Fruit fly (Drosophila melanogaster) whole organism: Measurements from ENCODE around the gene CG45491.
"Not testable (repeated sequence)": the region's sequence is repeated elsewhere in the genome, so short reads cannot be mapped to it uniquely, and the experiment has no call there.

ENCODE experiments used
- CG8478 ChIP-seq: fragments of >200 bp; optimal IDR thresholded peaks from 2 replicates; lab custom pipeline; 2018; ENCODE audit warnings: inconsistent platforms
- Dll ChIP-seq: fragments of >200 bp; optimal IDR thresholded peaks from 2 replicates; lab custom pipeline; 2017
- EcR ChIP-seq, 2 experiments: fragments of >200 bp; optimal IDR thresholded peaks; 2 replicates each; lab custom pipeline; 2017; ENCODE audit warnings: missing biosample characterization in 2 of 2, missing genetic modification characterization in 2 of 2, missing genetic modification reagents in 2 of 2
- pan ChIP-seq: fragments of >200 bp; optimal IDR thresholded peaks from 2 replicates; lab custom pipeline; 2017
- psq ChIP-seq: fragments of >200 bp; optimal IDR thresholded peaks from 2 replicates; lab custom pipeline; 2017
- usp ChIP-seq: fragments of >200 bp; optimal IDR thresholded peaks from 2 replicates; lab custom pipeline; 2017; ENCODE audit warnings: missing biosample characterization, missing genetic modification characterization, mixed read lengths

CG45491 gene

DNA sequence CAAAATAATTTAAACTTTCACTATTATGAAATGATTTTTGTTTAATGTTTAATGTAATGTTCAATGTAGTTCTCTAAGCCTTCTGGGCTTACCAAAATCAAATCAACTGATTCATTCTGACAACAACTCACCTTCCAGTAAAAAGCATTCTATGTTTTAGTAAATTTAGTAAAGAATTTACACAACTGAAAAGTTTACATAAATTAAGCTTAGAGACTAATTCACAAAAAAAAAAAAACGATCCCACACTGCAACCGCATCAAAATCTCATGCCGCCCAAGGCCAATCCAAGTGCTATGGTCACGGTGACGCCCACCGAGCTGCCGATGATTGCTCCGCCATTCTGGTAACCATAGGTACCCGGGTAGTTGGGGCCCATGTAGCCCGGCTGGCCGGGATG lies 28.8 kb downstream of the CG45491 start, which contains the start of gene CG45486:
Gene CG45486, minus strand, starts transcription at position 101 of the 400 bp plus-strand sequence.
- not testable (repeated sequence) for TF ChIP-seq CG8478 (lab: Kevin White, UChicago); Dll (lab: Kevin White, UChicago); EcR (GFP tag; optimal IDR thresholded peaks at IDR 0.05; lab: Kevin White, UChicago)

DNA sequence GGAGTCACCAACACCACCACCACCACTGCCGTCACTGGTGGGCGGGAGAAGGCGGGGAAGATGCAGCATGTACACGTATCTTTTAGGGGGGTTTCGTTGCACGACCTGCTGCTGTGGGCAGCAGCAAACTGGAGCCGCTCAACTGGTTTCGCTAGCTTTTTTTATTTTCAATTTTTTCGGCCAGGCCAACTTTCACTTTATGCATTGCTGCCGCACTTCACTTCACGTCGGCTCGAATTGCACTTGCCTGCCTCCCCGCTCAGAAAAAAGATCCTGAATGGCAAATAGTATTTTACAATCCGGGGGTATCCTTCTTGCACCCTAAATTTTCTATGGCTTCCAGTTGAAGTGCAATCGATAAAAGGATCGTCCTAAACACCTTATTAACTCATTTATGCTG lies 38.8 kb downstream of the CG45491 start:
- TF ChIP-seq EcR (GFP tag; optimal IDR thresholded peaks at IDR 0.05; lab: Kevin White, UChicago) (no peak), pan (no peak), usp (GFP tag; lab: Kevin White, UChicago) (no peak), Dll (lab: Kevin White, UChicago) (no peak), CG8478 (lab: Kevin White, UChicago) (no peak), psq (lab: Kevin White, UChicago) (no peak)

DNA sequence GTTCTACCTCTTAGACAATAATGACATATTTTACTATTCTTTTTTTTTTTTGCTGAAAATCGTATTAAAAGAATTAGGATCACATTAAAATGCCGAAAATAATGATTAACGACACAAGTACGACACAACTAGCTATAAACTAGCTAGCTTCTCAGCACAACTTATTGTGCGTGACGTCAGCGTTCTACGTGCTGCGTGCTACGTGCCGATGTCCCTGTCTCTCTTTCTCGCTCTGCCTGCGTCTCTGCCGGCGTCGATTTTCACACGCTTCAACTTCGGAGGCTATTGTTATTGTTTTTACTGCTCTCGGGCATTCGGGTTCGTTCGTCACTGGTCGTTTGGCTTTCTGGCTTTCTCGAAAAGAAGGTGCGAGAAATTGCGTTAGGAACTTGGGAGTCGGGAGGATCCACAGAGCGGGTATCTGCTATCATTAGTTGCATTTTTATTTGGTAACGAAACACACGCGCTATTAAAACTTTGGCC lies 40.8 kb downstream of the CG45491 start:
- TF ChIP-seq CG8478 (lab: Kevin White, UChicago) (no peak), psq (lab: Kevin White, UChicago) (no peak), EcR (GFP tag; optimal IDR thresholded peaks at IDR 0.05; lab: Kevin White, UChicago) (no peak), pan (no peak), Dll (lab: Kevin White, UChicago) (no peak), usp (GFP tag; lab: Kevin White, UChicago) (no peak)

DNA sequence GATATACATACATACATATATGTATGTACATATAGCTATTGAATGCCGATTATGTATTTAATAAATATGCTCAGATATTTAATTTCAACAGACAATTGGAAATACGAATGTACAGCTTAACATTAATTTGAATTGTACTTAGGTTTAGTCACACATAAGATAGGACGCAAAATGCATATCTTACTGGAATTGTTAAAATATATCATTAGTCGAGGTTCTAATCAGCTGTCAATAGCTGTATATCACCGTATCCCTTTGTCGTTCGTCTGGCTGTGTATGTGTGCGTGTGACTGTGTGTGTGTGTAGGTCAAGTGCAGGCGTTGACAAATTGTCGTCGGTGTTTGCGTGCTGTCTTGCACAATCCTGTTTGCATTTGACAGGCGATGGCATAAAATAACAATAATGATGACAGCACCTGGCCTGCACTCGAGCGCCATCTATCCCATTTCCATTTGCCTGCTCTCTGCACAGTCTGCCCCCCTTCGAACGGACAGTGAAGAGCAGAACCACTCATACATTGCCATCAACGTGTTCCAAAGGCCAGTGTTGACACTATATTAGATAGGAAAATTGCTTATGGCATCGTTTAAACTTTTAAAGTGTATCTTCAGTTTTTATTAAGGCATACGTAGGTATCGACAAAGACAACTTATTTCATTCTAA lies 41.3 kb downstream of the CG45491 start:
- TF ChIP-seq EcR (GFP tag; optimal IDR thresholded peaks at IDR 0.05; lab: Kevin White, UChicago) (no peak), Dll (lab: Kevin White, UChicago) (no peak)

DNA sequence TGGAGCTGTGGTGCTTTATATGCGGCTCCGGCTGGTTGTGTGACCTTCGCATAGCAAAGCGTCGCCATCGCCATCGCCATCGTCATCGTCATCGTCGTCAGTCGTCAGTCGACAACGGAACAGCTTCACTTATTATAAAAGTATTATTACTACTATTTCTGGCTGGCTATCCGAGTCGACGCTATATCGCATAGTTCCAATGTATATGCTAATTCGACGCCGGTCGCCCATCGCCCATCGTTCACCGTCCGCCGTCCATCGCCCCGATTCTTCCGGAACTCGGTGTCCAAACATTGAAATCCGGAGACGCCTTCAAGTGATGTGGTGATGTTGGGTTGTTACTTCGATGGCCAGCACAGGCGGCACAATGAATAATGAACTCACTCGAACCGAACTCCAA lies 46.7 kb downstream of the CG45491 start:
- TF ChIP-seq usp (GFP tag; lab: Kevin White, UChicago), result no peak
- TF ChIP-seq CG8478 (lab: Kevin White, UChicago), result no peak
- no peak for TF ChIP-seq pan
- no peak for TF ChIP-seq Dll (lab: Kevin White, UChicago)
- TF ChIP-seq psq (lab: Kevin White, UChicago), result no peak
- no peak for TF ChIP-seq EcR (GFP tag; optimal IDR thresholded peaks at IDR 0.05; lab: Kevin White, UChicago)

DNA sequence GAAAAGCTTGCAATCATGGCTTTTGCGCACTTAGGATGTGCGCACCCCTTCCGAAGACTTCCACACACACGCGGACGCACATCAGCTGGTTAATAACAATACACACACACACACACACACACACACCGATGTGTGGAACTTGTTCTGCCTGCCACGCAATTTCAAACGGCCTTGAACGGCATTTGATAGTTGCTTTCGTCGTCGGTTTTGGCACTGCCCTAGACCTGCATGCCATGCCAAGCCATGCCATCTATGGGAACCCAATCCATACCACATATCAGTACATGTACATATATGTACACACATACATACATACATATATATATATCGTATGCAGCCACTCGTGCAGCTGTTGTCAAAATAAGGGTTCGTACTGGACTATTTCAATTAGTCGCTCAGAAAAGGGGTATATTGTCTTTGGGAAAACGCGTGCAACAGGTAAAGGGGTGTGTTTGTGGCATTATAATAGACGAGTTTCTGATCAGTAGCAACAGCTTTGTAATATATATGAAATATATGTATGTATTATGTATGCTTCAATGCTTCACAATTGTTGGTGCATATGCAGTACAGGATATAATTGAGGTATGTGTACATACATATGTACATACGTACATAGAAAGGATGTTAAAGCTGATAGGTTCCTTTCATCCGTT lies 48.7 kb downstream of the CG45491 start, which contains the start of gene amn:
Gene amn, minus strand, starts transcription at position 51 of the 656 bp plus-strand sequence.
- TF ChIP-seq CG8478 (lab: Kevin White, UChicago) (no peak), Dll (lab: Kevin White, UChicago) (no peak), EcR (GFP tag; optimal IDR thresholded peaks at IDR 0.05; lab: Kevin White, UChicago) (no peak), psq (lab: Kevin White, UChicago) (no peak), pan (no peak), usp (GFP tag; lab: Kevin White, UChicago) (no peak)

DNA sequence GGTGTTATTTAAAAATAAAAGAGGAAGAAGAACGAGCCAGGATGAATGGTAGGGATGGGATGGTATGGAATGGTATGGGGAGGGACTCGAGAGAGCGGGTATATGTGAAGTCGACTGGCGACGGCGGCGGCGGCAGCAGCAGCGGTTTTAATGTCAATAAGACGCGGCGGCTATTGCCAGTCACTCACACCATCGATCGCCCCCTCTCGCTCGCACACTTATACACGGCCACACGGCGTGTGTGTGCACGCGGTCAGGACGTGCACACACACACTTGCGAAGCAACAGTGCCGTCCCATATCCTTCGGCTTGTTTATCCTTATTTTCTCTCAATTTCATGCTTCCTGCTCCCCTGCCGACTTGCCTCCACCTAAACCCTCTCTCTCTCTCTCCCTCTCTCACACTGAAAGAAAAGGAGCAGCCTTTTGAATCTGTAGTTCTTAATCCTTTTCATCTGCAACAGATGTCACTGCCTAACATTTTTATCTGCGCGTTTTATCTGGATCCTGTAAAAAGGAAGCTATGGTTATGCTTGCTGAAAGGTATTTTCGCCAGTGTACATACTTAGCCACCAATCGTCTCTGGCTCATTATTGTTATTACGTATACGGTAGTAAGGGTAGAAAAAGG lies 49.6 kb downstream of the CG45491 start:
- TF ChIP-seq CG8478 (lab: Kevin White, UChicago) (no peak), EcR (GFP tag; optimal IDR thresholded peaks at IDR 0.05; lab: Kevin White, UChicago) (no peak), psq (lab: Kevin White, UChicago) (no peak), Dll (lab: Kevin White, UChicago) (no peak), usp (GFP tag; lab: Kevin White, UChicago) (no peak), pan (no peak)
